Fruit fly (Drosophila melanogaster) whole organism, embryonic: ENCODE data around the gene Tctp.

Experiments
- Adf1 ChIP-seq: fragments of 200-800 bp; sonication (Bioruptor generic); IDR thresholded peaks from 2 replicates; pipeline ENCODE4 v1.3.6; 2022; ENCODE audit warnings: missing biosample characterization, missing genetic modification characterization
- Awh ChIP-seq: fragments of 200-800 bp; sonication (Bioruptor generic); IDR thresholded peaks from 2 replicates; pipeline ENCODE4, ENCODE4 v1.3.6; 2022; ENCODE audit warnings: missing biosample characterization, missing genetic modification characterization
- B-H2 ChIP-seq: fragments of 200-800 bp; sonication (Bioruptor generic); optimal IDR thresholded peaks from 2 replicates; lab custom pipeline; 2018; ENCODE audit warnings: missing biosample characterization, mild to moderate bottlenecking, missing genetic modification characterization
- CG13424 ChIP-seq: fragments of 200-800 bp; sonication (Bioruptor generic); optimal IDR thresholded peaks from 2 replicates; lab custom pipeline; 2019; ENCODE audit warnings: missing biosample characterization, mild to moderate bottlenecking, missing genetic modification characterization, moderate library complexity
- CG13775 ChIP-seq: fragments of 200-800 bp; sonication (Bioruptor generic); optimal IDR thresholded peaks from 3 replicates; lab custom pipeline; 2017; ENCODE audit warnings: missing biosample characterization, mild to moderate bottlenecking, missing genetic modification characterization
- CG14014 ChIP-seq: fragments of 200-800 bp; sonication (Bioruptor generic); IDR thresholded peaks from 2 replicates; pipeline ENCODE4 v1.3.6; 2022; ENCODE audit warnings: missing biosample characterization, missing genetic modification characterization
- CG14050 ChIP-seq: fragments of 200-800 bp; sonication (Bioruptor generic); IDR thresholded peaks from 3 replicates; pipeline ENCODE4 v1.3.6; 2022; ENCODE audit warnings: missing biosample characterization, missing genetic modification characterization
- CG15269 ChIP-seq: fragments of 200-800 bp; sonication (Bioruptor generic); optimal IDR thresholded peaks from 2 replicates; lab custom pipeline; 2018; ENCODE audit warnings: missing biosample characterization, mild to moderate bottlenecking, missing genetic modification characterization, moderate library complexity
- CG17802 ChIP-seq: fragments of 200-800 bp; sonication (Bioruptor generic); optimal IDR thresholded peaks from 2 replicates; lab custom pipeline; 2018; ENCODE audit warnings: missing biosample characterization, mild to moderate bottlenecking, missing genetic modification characterization, moderate library complexity
- CG2678 ChIP-seq: fragments of 200-800 bp; sonication (Bioruptor generic); optimal IDR thresholded peaks from 3 replicates; lab custom pipeline; 2019; ENCODE audit warnings: missing biosample characterization, mild to moderate bottlenecking, missing genetic modification characterization, moderate library complexity
- CG3281 ChIP-seq: fragments of 200-800 bp; sonication (Bioruptor generic); optimal IDR thresholded peaks from 3 replicates; lab custom pipeline; 2017; ENCODE audit warnings: missing biosample characterization, mild to moderate bottlenecking, missing genetic modification characterization
- CG34422 ChIP-seq: fragments of 200-800 bp; sonication (Bioruptor generic); IDR thresholded peaks from 3 replicates; pipeline ENCODE4 v1.3.6; 2022; ENCODE audit warnings: missing biosample characterization, missing genetic modification characterization
- CG7556 ChIP-seq: fragments of 200-800 bp; sonication (Bioruptor generic); optimal IDR thresholded peaks from 2 replicates; lab custom pipeline; 2017; ENCODE audit warnings: missing biosample characterization, mild to moderate bottlenecking, missing genetic modification characterization
- CG8924 ChIP-seq: fragments of 200-800 bp; optimal IDR thresholded peaks from 3 replicates; lab custom pipeline; 2019; ENCODE audit warnings: missing biosample characterization, mild to moderate bottlenecking, missing genetic modification characterization, moderate library complexity
- CrebB ChIP-seq: fragments of 200-800 bp; sonication (Bioruptor generic); optimal IDR thresholded peaks from 3 replicates; lab custom pipeline; 2018; ENCODE audit warnings: missing biosample characterization, mild to moderate bottlenecking, missing genetic modification characterization
- Drgx ChIP-seq: fragments of 200-800 bp; sonication (Bioruptor generic); IDR thresholded peaks from 2 replicates; pipeline ENCODE4 v1.3.6; 2022; ENCODE audit warnings: missing biosample characterization, missing genetic modification characterization
- E2f2 ChIP-seq: fragments of 200-800 bp; sonication (Bioruptor generic); IDR thresholded peaks from 2 replicates; pipeline ENCODE4 v1.3.6; 2022; ENCODE audit warnings: missing biosample characterization, missing genetic modification characterization
- Fer1 ChIP-seq: fragments of 200-800 bp; sonication (Bioruptor generic); optimal IDR thresholded peaks from 2 replicates; lab custom pipeline; 2017; ENCODE audit warnings: missing biosample characterization, mild to moderate bottlenecking, missing genetic modification characterization
- Gsc ChIP-seq: fragments of 200-800 bp; sonication (Bioruptor generic); IDR thresholded peaks from 2 replicates; pipeline ENCODE4 v1.3.6; 2022; ENCODE audit warnings: missing biosample characterization, missing genetic modification characterization
- HHEX ChIP-seq: fragments of 200-800 bp; sonication (Bioruptor generic); optimal IDR thresholded peaks from 3 replicates; lab custom pipeline; 2017; ENCODE audit warnings: missing biosample characterization, mild to moderate bottlenecking, missing genetic modification characterization, missing genetic modification reagents
- HLH3B ChIP-seq: fragments of 200-800 bp; sonication (Bioruptor generic); IDR thresholded peaks from 2 replicates; pipeline ENCODE4 v1.3.6; 2022; ENCODE audit warnings: missing biosample characterization, missing genetic modification characterization
- HLHmδ ChIP-seq: fragments of 200-800 bp; sonication (Bioruptor generic); optimal IDR thresholded peaks from 2 replicates; lab custom pipeline; 2018; ENCODE audit warnings: missing biosample characterization, mild to moderate bottlenecking, missing genetic modification characterization, moderate library complexity
- HmgD ChIP-seq: fragments of 200-800 bp; sonication (Bioruptor generic); optimal IDR thresholded peaks from 3 replicates; lab custom pipeline; 2016; ENCODE audit warnings: missing biosample characterization, missing genetic modification characterization
- Hmr ChIP-seq: fragments of 200-800 bp; sonication (Bioruptor generic); optimal IDR thresholded peaks from 3 replicates; lab custom pipeline; 2017; ENCODE audit warnings: mild to moderate bottlenecking, missing biosample characterization, missing genetic modification reagents, missing genetic modification characterization
- Kr ChIP-seq: fragments of 200-800 bp; sonication (Bioruptor generic); optimal IDR thresholded peaks from 2 replicates; lab custom pipeline; 2017; ENCODE audit warnings: missing biosample characterization, mild to moderate bottlenecking, missing genetic modification characterization
- Lim3 ChIP-seq: fragments of 200-800 bp; sonication (Bioruptor generic); IDR thresholded peaks from 2 replicates; pipeline ENCODE4 v1.3.6; 2022; ENCODE audit warnings: missing biosample characterization, missing genetic modification characterization
- NK7.1 ChIP-seq: fragments of 200-800 bp; sonication (Bioruptor generic); optimal IDR thresholded peaks from 3 replicates; lab custom pipeline; 2016; ENCODE audit warnings: missing biosample characterization, missing genetic modification characterization
- Poxn ChIP-seq: fragments of 200-800 bp; sonication (Bioruptor generic); IDR thresholded peaks from 2 replicates; pipeline ENCODE4 v1.3.6; 2022; ENCODE audit warnings: missing biosample characterization, missing genetic modification characterization
- Sin3A ChIP-seq: fragments of >200 bp; optimal IDR thresholded peaks from 2 replicates; lab custom pipeline; 2018
- bsh ChIP-seq, 2 experiments: fragments of 200-800 bp; sonication (Bioruptor generic); optimal IDR thresholded peaks; 2 replicates each; lab custom pipeline; 2017 to 2018; ENCODE audit warnings: mild to moderate bottlenecking in 2 of 2, missing biosample characterization in 2 of 2, missing genetic modification characterization in 2 of 2, moderate library complexity in 1 of 2
- ci ChIP-seq: fragments of 200-800 bp; sonication (Bioruptor generic); IDR thresholded peaks from 3 replicates; pipeline ENCODE4 v1.3.6; 2022; ENCODE audit warnings: missing biosample characterization, missing genetic modification characterization
- dmrt99B ChIP-seq: fragments of 200-800 bp; sonication (Bioruptor generic); optimal IDR thresholded peaks from 2 replicates; lab custom pipeline; 2018; ENCODE audit warnings: missing biosample characterization, mild to moderate bottlenecking, missing genetic modification characterization, moderate library complexity
- fd96Cb ChIP-seq: fragments of 200-800 bp; sonication (Bioruptor generic); optimal IDR thresholded peaks from 2 replicates; lab custom pipeline; 2018; ENCODE audit warnings: missing biosample characterization, mild to moderate bottlenecking, missing genetic modification characterization, moderate library complexity
- fu2 ChIP-seq: fragments of 200-800 bp; sonication (Bioruptor generic); optimal IDR thresholded peaks from 2 replicates; lab custom pipeline; 2016; ENCODE audit warnings: missing biosample characterization, missing genetic modification characterization
- gem ChIP-seq: fragments of 200-800 bp; sonication (Bioruptor generic); optimal IDR thresholded peaks from 2 replicates; lab custom pipeline; 2019; ENCODE audit warnings: missing biosample characterization, mild to moderate bottlenecking, missing genetic modification characterization, moderate library complexity
- grn ChIP-seq: fragments of 200-800 bp; sonication (Bioruptor generic); optimal IDR thresholded peaks from 3 replicates; lab custom pipeline; 2017; ENCODE audit warnings: missing biosample characterization, missing genetic modification characterization
- gsb-n ChIP-seq: fragments of 200-800 bp; sonication (Bioruptor generic); optimal IDR thresholded peaks from 3 replicates; lab custom pipeline; 2018; ENCODE audit warnings: missing biosample characterization, mild to moderate bottlenecking, missing genetic modification characterization
- hb ChIP-seq: fragments of 200-800 bp; sonication (Bioruptor generic); IDR thresholded peaks from 3 replicates; pipeline ENCODE4 v1.3.6; 2022; ENCODE audit warnings: missing biosample characterization, missing genetic modification characterization; ENCODE audit not compliant: partially characterized antibody
- jumu ChIP-seq: fragments of 200-800 bp; sonication (Bioruptor generic); optimal IDR thresholded peaks from 3 replicates; lab custom pipeline; 2016; ENCODE audit warnings: missing biosample characterization, missing genetic modification characterization
- mam ChIP-seq: fragments of 200-800 bp; sonication (Bioruptor generic); optimal IDR thresholded peaks from 3 replicates; lab custom pipeline; 2016; ENCODE audit warnings: missing biosample characterization, missing genetic modification characterization
- nerfin-1 ChIP-seq: fragments of 200-800 bp; sonication (Bioruptor generic); optimal IDR thresholded peaks from 3 replicates; lab custom pipeline; 2019; ENCODE audit warnings: missing biosample characterization, mild to moderate bottlenecking, missing genetic modification characterization, moderate library complexity
- pan ChIP-seq, 4 experiments: fragments of >200 bp in 3 of 4; fragments of 200-800 bp in 1 of 4; sonication (Bioruptor generic) in 1 of 4; optimal IDR thresholded peaks in 3 of 4; IDR thresholded peaks in 1 of 4; 2 replicates each; pipeline versions ENCODE4 v1.3.6 to Lab custom; 2017 to 2022; ENCODE audit warnings: missing biosample characterization in 2 of 4, missing genetic modification characterization in 2 of 4, mixed read lengths in 1 of 4
- run ChIP-seq: fragments of 200-800 bp; sonication (Bioruptor generic); optimal IDR thresholded peaks from 3 replicates; lab custom pipeline; 2018; ENCODE audit warnings: missing biosample characterization, mild to moderate bottlenecking, missing genetic modification characterization
- slbo ChIP-seq: fragments of 200-800 bp; sonication (Bioruptor generic); IDR thresholded peaks from 2 replicates; pipeline ENCODE4 v1.3.6; 2022; ENCODE audit warnings: missing biosample characterization, missing genetic modification characterization
- slp2 ChIP-seq: fragments of 200-800 bp; sonication (Bioruptor generic); optimal IDR thresholded peaks from 2 replicates; lab custom pipeline; 2016; ENCODE audit warnings: missing biosample characterization, missing genetic modification characterization
- sug ChIP-seq: fragments of 200-800 bp; optimal IDR thresholded peaks from 2 replicates; lab custom pipeline; 2019; ENCODE audit warnings: missing biosample characterization, mild to moderate bottlenecking, missing genetic modification characterization, moderate library complexity
- wdn ChIP-seq: fragments of 200-800 bp; sonication (Bioruptor generic); IDR thresholded peaks from 2 replicates; pipeline ENCODE4 v1.3.6; 2022; ENCODE audit warnings: missing biosample characterization, missing genetic modification characterization
- wor ChIP-seq: fragments of 200-800 bp; sonication (Bioruptor generic); IDR thresholded peaks from 2 replicates; pipeline ENCODE4 v1.3.6; 2022; ENCODE audit warnings: missing biosample characterization, missing genetic modification characterization
- z ChIP-seq: fragments of 200-800 bp; sonication (Bioruptor generic); IDR thresholded peaks from 3 replicates; pipeline ENCODE4 v1.3.6; 2022; ENCODE audit warnings: missing biosample characterization, missing genetic modification characterization
- zfh2 ChIP-seq: fragments of 200-800 bp; sonication (Bioruptor generic); optimal IDR thresholded peaks from 2 replicates; lab custom pipeline; 2016; ENCODE audit warnings: missing biosample characterization, missing genetic modification characterization

The Tctp gene

DNA sequence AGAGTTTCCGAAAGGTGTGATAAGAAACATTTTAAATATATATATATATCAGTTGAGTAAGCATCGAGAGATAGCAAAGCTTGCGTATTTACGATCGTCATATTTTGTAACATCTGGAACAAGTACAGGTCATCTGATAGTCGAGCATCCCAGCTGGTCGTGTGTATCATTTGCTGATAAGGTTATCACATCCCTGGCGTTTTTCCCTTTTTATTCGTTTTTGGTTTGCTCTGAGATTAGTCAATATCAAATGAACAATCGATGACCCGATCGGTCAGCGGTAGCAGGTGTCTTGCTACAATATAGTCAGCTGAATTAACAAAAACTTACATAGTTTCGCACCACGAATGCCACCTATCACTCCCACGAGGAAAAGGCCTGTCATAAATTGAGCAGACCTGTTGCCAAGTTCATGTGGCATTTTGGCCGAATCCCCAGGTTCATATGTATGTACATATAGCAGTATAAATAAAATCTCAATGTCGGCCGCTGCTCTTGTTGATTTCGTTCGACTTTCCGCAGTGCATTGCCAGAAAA is 9.1 kb upstream of the Tctp start (continued):
- TF ChIP-seq NK7.1 (GFP tag; lab: Kevin White, UChicago): peak; percentile 13
- no peak for TF ChIP-seq gsb-n (tag; lab: Kevin White, UChicago)
- no peak for TF ChIP-seq pan (optimal IDR thresholded peaks at IDR 0.05; lab: Kevin White, UChicago)
- peak in 1 of 2 experiments; percentile 69 for TF ChIP-seq pan (GFP tag; optimal IDR thresholded peaks at IDR 0.05 in 1 of 2, IDR thresholded peaks at IDR 0.05 in 1 of 2)
- peak; percentile 34; the same call in 1 of the 2 replicates for TF ChIP-seq Adf1 (GFP tag; lab: Robert Waterston, UW)
- no peak for TF ChIP-seq jumu (GFP tag; lab: Kevin White, UChicago)
- peak; percentile 51 for TF ChIP-seq CG7556 (GFP tag; lab: Kevin White, UChicago)
- peak; percentile 53 for TF ChIP-seq CG13424 (tag; lab: Kevin White, UChicago)
- no peak for TF ChIP-seq fu2 (GFP tag; lab: Kevin White, UChicago)
- TF ChIP-seq gem (tag; lab: Kevin White, UChicago): peak; percentile 82
- peak; percentile 50 for TF ChIP-seq HLH3B (GFP tag; lab: Robert Waterston, UW)
- peak; percentile 38 for TF ChIP-seq mam (GFP tag; lab: Kevin White, UChicago)
- peak; percentile 19; the same call in 1 of the 2 replicates for TF ChIP-seq E2f2 (GFP tag; lab: Robert Waterston, UW)
- peak; percentile 46 for TF ChIP-seq Fer1 (GFP tag; lab: Kevin White, UChicago)
- no peak for TF ChIP-seq HmgD (GFP tag; lab: Kevin White, UChicago)
- no peak for TF ChIP-seq B-H2 (GFP tag; lab: Kevin White, UChicago)
- TF ChIP-seq CG13775: peak; percentile 24
- peak; percentile 78 for TF ChIP-seq CG2678 (tag; lab: Kevin White, UChicago)
- 0 out of 2 replicates have a peak, but pooled peaks have one; percentile 14 for TF ChIP-seq wdn (GFP tag; lab: Robert Waterston, UW)
- TF ChIP-seq grn: peak; percentile 4
- TF ChIP-seq zfh2 (GFP tag; lab: Kevin White, UChicago): peak; percentile 28
- TF ChIP-seq CG14014 (GFP tag; lab: Robert Waterston, UW): no peak
- TF ChIP-seq CG14050 (GFP tag; lab: Robert Waterston, UW): peak; percentile 29; the same call in 2 of the 3 replicates
- TF ChIP-seq hb (GFP tag; lab: Robert Waterston, UW): no peak
- TF ChIP-seq Poxn (GFP tag; lab: Robert Waterston, UW): no peak
- peak; percentile 21; the same call in 1 of the 2 replicates for TF ChIP-seq wor (GFP tag; lab: Robert Waterston, UW)
- peak; percentile 76 for TF ChIP-seq slbo
- no peak for TF ChIP-seq nerfin-1 (tag; lab: Kevin White, UChicago)
- no peak for TF ChIP-seq Gsc
- peak; percentile 62 for TF ChIP-seq HHEX
- TF ChIP-seq CrebB (tag; lab: Kevin White, UChicago): peak; percentile 29
- peak; percentile 76 for TF ChIP-seq CG15269 (tag; lab: Kevin White, UChicago)
- TF ChIP-seq ci: no peak
- peak; percentile 58 for TF ChIP-seq CG8924 (tag; lab: Kevin White, UChicago)
- no peak for TF ChIP-seq slp2 (GFP tag; lab: Kevin White, UChicago)
- TF ChIP-seq HLHmδ (GFP tag; lab: Kevin White, UChicago): no peak
- peak; percentile 70 for TF ChIP-seq Hmr
- TF ChIP-seq z: no peak
- peak; percentile 61 for TF ChIP-seq dmrt99B (tag; lab: Kevin White, UChicago)
- TF ChIP-seq bsh (GFP tag; optimal IDR thresholded peaks at IDR 0.05; lab: Kevin White, UChicago): peak in 1 of 2 experiments; percentile 44
- TF ChIP-seq Awh (GFP tag; lab: Robert Waterston, UW): no peak
- TF ChIP-seq CG3281 (GFP tag; lab: Kevin White, UChicago): peak; percentile 63
- TF ChIP-seq Sin3A (lab: Kevin White, UChicago): no peak
- TF ChIP-seq Kr (GFP tag; lab: Kevin White, UChicago): no peak
- no peak for TF ChIP-seq CG17802
- no peak for TF ChIP-seq run
- peak; percentile 74 for TF ChIP-seq sug (tag; lab: Kevin White, UChicago)
- no peak for TF ChIP-seq Lim3 (GFP tag; lab: Robert Waterston, UW)
- 0 out of 3 replicates have a peak, but pooled peaks have one; percentile 9 for TF ChIP-seq CG34422 (GFP tag; lab: Robert Waterston, UW)
- peak; percentile 49 for TF ChIP-seq fd96Cb
- TF ChIP-seq Drgx (GFP tag; lab: Robert Waterston, UW): peak; percentile 47
